Fruit fly (Drosophila melanogaster) S2 (cell line): ENCODE measurements around the gene melt.

ENCODE experiments used
- CG8478 ChIP-seq: fragments of >200 bp; optimal IDR thresholded peaks from 2 replicates; lab custom pipeline; 2018
- CTCF ChIP-seq, 2 experiments: fragments of >200 bp; optimal IDR thresholded peaks; 2 replicates each; lab custom pipeline; 2018

DNA sequence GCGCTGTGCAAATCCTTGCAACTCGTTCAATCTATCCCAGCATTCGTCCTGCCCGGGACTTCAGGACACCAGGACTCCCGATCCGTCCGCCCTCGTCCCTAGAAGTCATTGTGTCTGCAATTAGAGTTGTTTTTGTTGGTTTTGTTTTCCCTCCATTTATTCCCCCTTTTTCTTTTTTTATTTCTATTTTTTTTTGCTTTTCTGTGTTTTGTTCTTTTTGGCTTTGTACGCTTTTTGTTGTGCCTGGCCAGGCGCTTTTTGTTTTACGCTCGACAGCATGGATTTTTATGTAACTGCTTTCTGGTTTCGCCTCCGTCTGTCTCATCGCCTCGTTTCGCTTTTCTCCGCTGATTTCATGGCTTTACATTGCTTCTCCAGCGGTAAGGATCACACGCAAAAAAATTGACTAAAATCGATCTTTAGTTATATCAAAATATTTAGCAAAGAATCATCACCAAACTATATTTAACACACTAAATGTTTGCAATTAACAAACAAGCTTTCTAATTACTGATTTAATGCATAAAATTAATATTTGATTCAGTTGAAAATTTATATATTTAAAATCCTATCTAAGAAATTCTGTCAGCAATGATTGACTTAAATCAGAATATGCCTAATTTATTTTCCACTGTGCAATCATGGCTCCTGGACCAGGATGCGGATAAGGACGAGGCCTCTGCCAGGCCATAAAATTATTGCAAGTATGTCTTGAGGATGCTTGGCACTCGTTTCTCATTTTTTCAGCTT lies 50.6 kb downstream of the melt start:
- TF ChIP-seq CTCF (optimal IDR thresholded peaks at IDR 0.05; lab: Kevin White, UChicago) (no peak), CG8478 (no peak)
